Worm (Caenorhabditis elegans) whole organism, L4 larva: ENCODE measurements around the gene wdfy-2.

ENCODE experiments used
- D1046.2 ChIP-seq: fragments of 200-800 bp; sonication (Bioruptor generic); IDR thresholded peaks from 2 replicates; pipeline ENCODE4 v1.3.6; 2022; ENCODE audit warnings: missing genetic modification characterization, missing compliant biosample characterization
- F49E8.2 ChIP-seq: sonication (generic microtip); optimal IDR thresholded peaks from 2 replicates; lab custom pipeline; 2016; ENCODE audit warnings: missing compliant biosample characterization, mild to moderate bottlenecking, missing genetic modification characterization, borderline replicate concordance
- T20F7.1 ChIP-seq: fragments of 200-800 bp; sonication (Bioruptor generic); optimal IDR thresholded peaks from 2 replicates; lab custom pipeline; 2018; ENCODE audit warnings: mild to moderate bottlenecking, missing genetic modification characterization, missing compliant biosample characterization
- T26A8.4 ChIP-seq: fragments of 200-800 bp; sonication (Bioruptor generic); IDR thresholded peaks from 2 replicates; pipeline ENCODE4 v1.3.6; 2022; ENCODE audit warnings: missing genetic modification characterization, missing compliant biosample characterization
- Y105C5A.15 ChIP-seq: fragments of 200-800 bp; sonication (Bioruptor generic); IDR thresholded peaks from 2 replicates; pipeline ENCODE4 v1.3.6; 2022; ENCODE audit warnings: missing genetic modification characterization, missing compliant biosample characterization
- Y48G9A.11 ChIP-seq: fragments of 200-800 bp; sonication (Bioruptor generic); IDR thresholded peaks from 2 replicates; pipeline ENCODE4 v1.3.6; 2022; ENCODE audit warnings: missing genetic modification reagents, missing genetic modification characterization, missing compliant biosample characterization
- Y75B8A.6 ChIP-seq: fragments of 200-800 bp; sonication (Bioruptor generic); IDR thresholded peaks from 2 replicates; pipeline ENCODE4 v1.3.6; 2022; ENCODE audit warnings: missing genetic modification reagents, missing genetic modification characterization, missing compliant biosample characterization
- ZK337.2 ChIP-seq: fragments of 200-800 bp; sonication (Bioruptor generic); IDR thresholded peaks from 2 replicates; pipeline ENCODE4 v1.3.6; 2022; ENCODE audit warnings: missing genetic modification reagents, missing genetic modification characterization, missing compliant biosample characterization
- arid-1 ChIP-seq: fragments of 200-800 bp; sonication (Bioruptor generic); conservative IDR thresholded peaks from 2 replicates; pipeline ENCODE4 v1.3.6; 2022; ENCODE audit warnings: missing genetic modification reagents, missing genetic modification characterization, missing compliant biosample characterization
- attf-4 ChIP-seq: sonication (generic microtip); optimal IDR thresholded peaks from 3 replicates; lab custom pipeline; 2017; ENCODE audit warnings: missing biosample characterization, missing genetic modification characterization
- ceh-28 ChIP-seq: fragments of 150-350 bp; optimal IDR thresholded peaks from 2 replicates; lab custom pipeline; 2014; ENCODE audit warnings: missing biosample characterization, missing genetic modification reagents, missing genetic modification characterization
- ceh-32 ChIP-seq: sonication (generic microtip); optimal IDR thresholded peaks from 2 replicates; lab custom pipeline; 2016; ENCODE audit warnings: mild to moderate bottlenecking, missing genetic modification characterization, missing compliant biosample characterization; ENCODE audit not compliant: poor library complexity
- ceh-44 ChIP-seq: fragments of 200-800 bp; sonication (Bioruptor generic); IDR thresholded peaks from 2 replicates; pipeline ENCODE4 v1.3.6; 2022; ENCODE audit warnings: missing genetic modification reagents, missing genetic modification characterization, missing compliant biosample characterization
- ceh-62 ChIP-seq: sonication (generic microtip); optimal IDR thresholded peaks from 2 replicates; lab custom pipeline; 2017; ENCODE audit warnings: missing biosample characterization, missing genetic modification characterization
- ceh-82 ChIP-seq: sonication (generic microtip); optimal IDR thresholded peaks from 2 replicates; lab custom pipeline; 2017; ENCODE audit warnings: missing biosample characterization, missing genetic modification characterization
- ces-1 ChIP-seq: fragments of 150-350 bp; sonication (generic microtip); optimal IDR thresholded peaks from 4 replicates; lab custom pipeline; 2014; ENCODE audit warnings: missing biosample characterization, missing genetic modification reagents, missing genetic modification characterization
- cey-2 ChIP-seq: sonication (generic microtip); optimal IDR thresholded peaks from 3 replicates; lab custom pipeline; 2017; ENCODE audit warnings: missing genetic modification characterization, mild to moderate bottlenecking, missing compliant biosample characterization, antibody characterized with exemption, borderline replicate concordance; ENCODE audit not compliant: insufficient read depth
- ctbp-1 ChIP-seq: fragments of 200-800 bp; sonication (Bioruptor generic); IDR thresholded peaks from 2 replicates; pipeline ENCODE4 v1.3.6; 2022; ENCODE audit warnings: missing genetic modification reagents, missing genetic modification characterization, missing compliant biosample characterization
- daf-12 ChIP-seq: fragments of 150-350 bp; optimal IDR thresholded peaks from 2 replicates; lab custom pipeline; 2014; ENCODE audit warnings: missing biosample characterization, missing genetic modification reagents, missing genetic modification characterization
- egl-27 ChIP-seq: sonication (generic microtip); optimal IDR thresholded peaks from 3 replicates; lab custom pipeline; 2017; ENCODE audit warnings: missing biosample characterization, missing genetic modification reagents, missing genetic modification characterization
- egl-43 ChIP-seq: fragments of 200-800 bp; sonication (Bioruptor generic); IDR thresholded peaks from 2 replicates; pipeline ENCODE4 v1.3.6; 2022; ENCODE audit warnings: missing genetic modification reagents, missing genetic modification characterization, missing compliant biosample characterization
- hlh-11 ChIP-seq: fragments of 200-800 bp; sonication (Bioruptor generic); optimal IDR thresholded peaks from 2 replicates; lab custom pipeline; 2018; ENCODE audit warnings: mild to moderate bottlenecking, missing genetic modification characterization, missing compliant biosample characterization
- jun-1 ChIP-seq: fragments of 150-350 bp; optimal IDR thresholded peaks from 2 replicates; lab custom pipeline; 2014; ENCODE audit warnings: missing biosample characterization, missing genetic modification reagents, missing genetic modification characterization
- lim-7 ChIP-seq: fragments of 200-800 bp; sonication (Bioruptor generic); IDR thresholded peaks from 2 replicates; pipeline ENCODE4 v1.3.6; 2022; ENCODE audit warnings: missing genetic modification characterization, missing compliant biosample characterization
- lin-1 ChIP-seq: fragments of 200-800 bp; sonication (Bioruptor generic); IDR thresholded peaks from 2 replicates; pipeline ENCODE4 v1.3.6; 2022; ENCODE audit warnings: missing genetic modification reagents, missing genetic modification characterization, missing compliant biosample characterization
- lin-13 ChIP-seq: fragments of 150-350 bp; optimal IDR thresholded peaks from 2 replicates; lab custom pipeline; 2014; ENCODE audit warnings: missing biosample characterization, missing genetic modification reagents, missing genetic modification characterization
- lin-15B ChIP-seq: fragments of 150-350 bp; sonication (generic microtip); optimal IDR thresholded peaks from 3 replicates; lab custom pipeline; 2014; ENCODE audit warnings: missing biosample characterization, missing genetic modification characterization
- lin-29 ChIP-seq: fragments of 200-800 bp; sonication (Bioruptor generic); IDR thresholded peaks from 2 replicates; pipeline ENCODE4 v1.3.6; 2022; ENCODE audit warnings: missing genetic modification reagents, missing genetic modification characterization, missing compliant biosample characterization
- lin-39 ChIP-seq: fragments of 150-350 bp; optimal IDR thresholded peaks from 2 replicates; lab custom pipeline; 2014; ENCODE audit warnings: missing biosample characterization, missing genetic modification reagents, missing genetic modification characterization
- lsy-2 ChIP-seq, 2 experiments: fragments of 150-350 bp in 1 of 2; sonication (generic microtip) in 1 of 2; optimal IDR thresholded peaks; 2 replicates each; lab custom pipeline; 2014 to 2017; ENCODE audit warnings: missing biosample characterization in 2 of 2, missing genetic modification characterization in 2 of 2
- madf-9 ChIP-seq: fragments of 200-800 bp; sonication (Bioruptor generic); conservative IDR thresholded peaks from 2 replicates; pipeline ENCODE4 v1.3.6; 2022; ENCODE audit warnings: missing genetic modification reagents, missing genetic modification characterization, missing compliant biosample characterization
- mdl-1 ChIP-seq, 2 experiments: fragments of 150-350 bp in 1 of 2; sonication (generic microtip) in 1 of 2; optimal IDR thresholded peaks; 2 replicates each; lab custom pipeline; 2014 to 2017; ENCODE audit warnings: missing biosample characterization in 2 of 2, missing genetic modification characterization in 2 of 2
- mxl-3 ChIP-seq: fragments of 200-800 bp; sonication (Bioruptor generic); optimal IDR thresholded peaks from 2 replicates; lab custom pipeline; 2018; ENCODE audit warnings: mild to moderate bottlenecking, missing genetic modification characterization, missing compliant biosample characterization
- nhr-10 ChIP-seq: fragments of 150-350 bp; optimal IDR thresholded peaks from 2 replicates; lab custom pipeline; 2014; ENCODE audit warnings: missing biosample characterization, missing genetic modification characterization
- nhr-102 ChIP-seq: sonication (generic microtip); optimal IDR thresholded peaks from 2 replicates; lab custom pipeline; 2016; ENCODE audit warnings: mild to moderate bottlenecking, missing genetic modification characterization, moderate library complexity, missing compliant biosample characterization
- nhr-111 ChIP-seq: fragments of 200-800 bp; sonication (Bioruptor generic); optimal IDR thresholded peaks from 2 replicates; lab custom pipeline; 2018; ENCODE audit warnings: mild to moderate bottlenecking, missing genetic modification characterization, missing compliant biosample characterization
- nhr-25 ChIP-seq: sonication (generic microtip); optimal IDR thresholded peaks from 2 replicates; lab custom pipeline; 2017; ENCODE audit warnings: missing genetic modification characterization, mild to moderate bottlenecking, missing compliant biosample characterization, antibody characterized with exemption, moderate library complexity, borderline replicate concordance; ENCODE audit not compliant: insufficient read depth
- nhr-28 ChIP-seq: fragments of 150-350 bp; optimal IDR thresholded peaks from 2 replicates; lab custom pipeline; 2014; ENCODE audit warnings: missing biosample characterization, missing genetic modification characterization
- nhr-41 ChIP-seq: fragments of 200-800 bp; sonication (Bioruptor generic); IDR thresholded peaks from 2 replicates; pipeline ENCODE4 v1.3.6; 2022; ENCODE audit warnings: missing genetic modification reagents, missing genetic modification characterization, missing compliant biosample characterization
- nhr-6 ChIP-seq: fragments of 150-350 bp; optimal IDR thresholded peaks from 2 replicates; lab custom pipeline; 2014; ENCODE audit warnings: missing biosample characterization, missing genetic modification characterization
- php-3 ChIP-seq: fragments of 200-800 bp; sonication (Bioruptor generic); IDR thresholded peaks from 2 replicates; pipeline ENCODE4 v1.3.6; 2022; ENCODE audit warnings: missing genetic modification reagents, missing genetic modification characterization, missing compliant biosample characterization
- pqm-1 ChIP-seq: sonication (generic microtip); optimal IDR thresholded peaks from 2 replicates; lab custom pipeline; 2017; ENCODE audit warnings: missing biosample characterization, missing genetic modification characterization
- rbr-2 ChIP-seq: sonication (generic microtip); optimal IDR thresholded peaks from 2 replicates; lab custom pipeline; 2016; ENCODE audit warnings: missing genotype, missing genetic modification characterization, missing compliant biosample characterization
- sdz-12 ChIP-seq: fragments of 200-800 bp; sonication (Bioruptor generic); optimal IDR thresholded peaks from 2 replicates; lab custom pipeline; 2018; ENCODE audit warnings: mild to moderate bottlenecking, missing genetic modification characterization, missing compliant biosample characterization
- snpc-1.2 ChIP-seq: fragments of 200-800 bp; sonication (Bioruptor generic); IDR thresholded peaks from 2 replicates; pipeline ENCODE4 v1.3.6; 2022; ENCODE audit warnings: missing genetic modification reagents, missing genetic modification characterization, missing compliant biosample characterization
- spr-1 ChIP-seq: sonication (generic microtip); optimal IDR thresholded peaks from 2 replicates; lab custom pipeline; 2016; ENCODE audit warnings: mild to moderate bottlenecking, missing genetic modification characterization, missing compliant biosample characterization
- tag-97 ChIP-seq: fragments of 200-800 bp; sonication (Bioruptor generic); IDR thresholded peaks from 2 replicates; pipeline ENCODE4 v1.3.6; 2022; ENCODE audit warnings: missing genetic modification characterization, missing compliant biosample characterization
- unc-39 ChIP-seq: sonication (generic microtip); optimal IDR thresholded peaks from 2 replicates; lab custom pipeline; 2017; ENCODE audit warnings: missing biosample characterization, missing genetic modification characterization
- vab-7 ChIP-seq: fragments of 200-800 bp; sonication (Bioruptor generic); IDR thresholded peaks from 2 replicates; pipeline ENCODE4 v1.3.6; 2022; ENCODE audit warnings: missing genetic modification reagents, missing genetic modification characterization, missing compliant biosample characterization
- zag-1 ChIP-seq: fragments of 150-350 bp; optimal IDR thresholded peaks from 2 replicates; lab custom pipeline; 2014; ENCODE audit warnings: missing biosample characterization, missing genetic modification characterization
- zfp-2 ChIP-seq: sonication (generic microtip); optimal IDR thresholded peaks from 2 replicates; lab custom pipeline; 2016; ENCODE audit warnings: mild to moderate bottlenecking, missing genetic modification characterization, missing compliant biosample characterization

wdfy-2 gene

DNA sequence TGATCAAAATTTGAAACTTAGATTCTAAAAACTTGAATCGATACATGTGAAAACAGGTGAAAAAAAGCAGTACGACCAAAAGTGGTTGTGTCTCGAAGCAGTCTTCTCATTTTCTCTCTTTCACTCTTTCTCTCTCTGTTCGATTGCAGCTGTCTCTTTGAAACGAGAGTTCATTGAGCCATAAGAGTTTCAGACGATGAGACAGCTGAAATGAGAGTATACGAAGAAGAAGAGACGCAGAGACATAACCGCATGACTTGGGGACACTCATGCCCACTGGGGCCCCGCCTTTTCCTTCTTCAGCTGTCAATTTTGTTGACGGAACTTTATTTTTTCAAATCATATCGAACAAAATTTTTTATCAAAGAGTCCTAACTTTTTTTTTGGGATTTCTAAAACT is 45.7 kb upstream of the wdfy-2 start (continued):
- TF ChIP-seq egl-43 (0 out of 2 replicates have a peak, but pooled peaks have one; percentile 65), nhr-10 (tag; lab: Kevin White, UChicago) (no peak), nhr-28 (tag; lab: Kevin White, UChicago) (peak; percentile 80), lsy-2 (tag; optimal IDR thresholded peaks at IDR 0.05; lab: Kevin White, UChicago) (peak; percentile 67 to 86), T20F7.1 (GFP tag; lab: Kevin White, UChicago) (peak; percentile 65), ceh-82 (tag; lab: Kevin White, UChicago) (no peak), lin-15B (tag; lab: Kevin White, UChicago) (no peak), php-3 (GFP tag; lab: Robert Waterston, UW) (peak; percentile 62; the same call in 1 of the 2 replicates), cey-2 (tag; lab: Kevin White, UChicago) (no peak), T26A8.4 (GFP tag; lab: Robert Waterston, UW) (peak; percentile 77), lin-29 (GFP tag; lab: Robert Waterston, UW) (no peak), snpc-1.2 (GFP tag; lab: Robert Waterston, UW) (0 out of 2 replicates have a peak, but pooled peaks have one; percentile 42), mxl-3 (peak; percentile 74), nhr-111 (no peak), Y48G9A.11 (GFP tag; lab: Robert Waterston, UW) (no peak), ceh-62 (tag; lab: Kevin White, UChicago) (no peak), ceh-32 (tag; lab: Kevin White, UChicago) (no peak), lin-1 (GFP tag; lab: Robert Waterston, UW) (peak; percentile 83), tag-97 (GFP tag; lab: Robert Waterston, UW) (no peak), lin-13 (GFP tag; lab: Kevin White, UChicago) (peak; percentile 19), nhr-6 (tag; lab: Kevin White, UChicago) (peak; percentile 95), nhr-102 (tag; lab: Kevin White, UChicago) (no peak), ctbp-1 (peak; percentile 55; the same call in 1 of the 2 replicates), rbr-2 (tag; lab: Kevin White, UChicago) (peak; percentile 77), arid-1 (peak; percentile 55; the same call in 1 of the 2 replicates), lin-39 (no peak), Y105C5A.15 (GFP tag; lab: Robert Waterston, UW) (0 out of 2 replicates have a peak, but pooled peaks have one; percentile 57), ceh-44 (no peak), Y75B8A.6 (GFP tag; lab: Robert Waterston, UW) (no peak), daf-12 (tag; lab: Kevin White, UChicago) (no peak), sdz-12 (GFP tag; lab: Kevin White, UChicago) (no peak), nhr-41 (GFP tag; lab: Robert Waterston, UW) (no peak), unc-39 (no peak), attf-4 (tag; lab: Kevin White, UChicago) (no peak), ces-1 (GFP tag; lab: Kevin White, UChicago) (no peak), F49E8.2 (no peak), nhr-25 (tag; lab: Kevin White, UChicago) (peak; percentile 76), ceh-28 (tag; lab: Kevin White, UChicago) (peak; percentile 19), D1046.2 (GFP tag; lab: Robert Waterston, UW) (0 out of 2 replicates have a peak, but pooled peaks have one; percentile 35), spr-1 (tag; lab: Kevin White, UChicago) (peak; percentile 65), lim-7 (GFP tag; lab: Robert Waterston, UW) (no peak), vab-7 (GFP tag; lab: Robert Waterston, UW) (no peak), mdl-1 (tag; optimal IDR thresholded peaks at IDR 0.05; lab: Kevin White, UChicago) (peak; percentile 50 to 91), ZK337.2 (GFP tag; lab: Robert Waterston, UW) (no peak), pqm-1 (peak; percentile 2), zag-1 (tag; lab: Kevin White, UChicago) (no peak), madf-9 (GFP tag; lab: Robert Waterston, UW) (0 out of 2 replicates have a peak, but pooled peaks have one; percentile 38), hlh-11 (tag; lab: Kevin White, UChicago) (peak; percentile 99), zfp-2 (tag; lab: Kevin White, UChicago) (no peak), jun-1 (tag; lab: Kevin White, UChicago) (peak; percentile 53), egl-27 (tag; lab: Kevin White, UChicago) (no peak)
